Worm (Caenorhabditis elegans): Measurements from ENCODE around the gene Y17G7B.23.

Gene Y17G7B.23

ce11 chrII:11998903-11999302 is at the start of gene Y17G7B.23:
Gene Y17G7B.23 (plus strand): TSS chrII:11999203.
- no peak for TF ChIP-seq syd-9 (tag; optimal IDR thresholded peaks at IDR 0.05)

- no peak for TF ChIP-seq sdc-2 (tag; optimal IDR thresholded peaks at IDR 0.05)
- no peak for TF ChIP-seq ceh-48 (tag; optimal IDR thresholded peaks at IDR 0.05)
- TF ChIP-seq unc-86 (tag; optimal IDR thresholded peaks at IDR 0.05) = no peak
- TF ChIP-seq ets-4 (tag; optimal IDR thresholded peaks at IDR 0.05) = no peak
- no peak for TF ChIP-seq lim-6 (tag; optimal IDR thresholded peaks at IDR 0.05)
- no peak for TF ChIP-seq ref-2 (tag; optimal IDR thresholded peaks at IDR 0.05)
- TF ChIP-seq T23F11.4 (GFP tag; optimal IDR thresholded peaks at IDR 0.05) = no peak
- TF ChIP-seq pqm-1 (tag; optimal IDR thresholded peaks at IDR 0.05) = no peak
- TF ChIP-seq pat-9 (tag; optimal IDR thresholded peaks at IDR 0.05) = no peak
- TF ChIP-seq K02D7.2 (tag; optimal IDR thresholded peaks at IDR 0.05) = no peak
- TF ChIP-seq syd-9 (tag; optimal IDR thresholded peaks at IDR 0.05) = no peak
These were observed 46.0 kb upstream of the Y17G7B.23 start for ce11 chrII:11952963-11953362.

- TF ChIP-seq odd-2 (tag; optimal IDR thresholded peaks at IDR 0.05) (no peak), nhr-232 (tag; optimal IDR thresholded peaks at IDR 0.05) (no peak), dve-1 (tag; optimal IDR thresholded peaks at IDR 0.05) (no peak), zip-5 (tag; optimal IDR thresholded peaks at IDR 0.05) (no peak), ceh-6 (GFP tag; optimal IDR thresholded peaks at IDR 0.05) (no peak), sox-4 (tag; optimal IDR thresholded peaks at IDR 0.05) (no peak), unc-86 (tag; optimal IDR thresholded peaks at IDR 0.05) (no peak)
These were observed 44.8 kb upstream of the Y17G7B.23 start, which contains the start of gene W03C9.6 for ce11 chrII:11954208-11954607. Gene W03C9.6 (plus strand): TSS chrII:11954508.

ce11 chrII:11954811-11955210 is 44.2 kb upstream of the Y17G7B.23 start:
- TF ChIP-seq zip-5 (tag; optimal IDR thresholded peaks at IDR 0.05) = no peak
- peak; percentile 82 for TF ChIP-seq dve-1 (tag; optimal IDR thresholded peaks at IDR 0.05)
- no peak for TF ChIP-seq fax-1 (tag; optimal IDR thresholded peaks at IDR 0.05)

- TF ChIP-seq ceh-34 (tag; optimal IDR thresholded peaks at IDR 0.05) (peak; percentile 11), pax-1 (tag; optimal IDR thresholded peaks at IDR 0.05) (no peak), nfya-1 (tag; optimal IDR thresholded peaks at IDR 0.05) (peak; percentile 40), pha-2 (tag; optimal IDR thresholded peaks at IDR 0.05) (peak; percentile 23), ceh-18 (tag; optimal IDR thresholded peaks at IDR 0.05) (peak; percentile 44), ets-4 (tag; optimal IDR thresholded peaks at IDR 0.05) (no peak), Y22D7AL.16 (tag; optimal IDR thresholded peaks at IDR 0.05) (peak; percentile 3), sox-2 (GFP tag; IDR thresholded peaks at IDR 0.05) (peak; percentile 5; the same call in 1 of the 2 replicates), fkh-6 (tag; optimal IDR thresholded peaks at IDR 0.05) (no peak), fax-1 (tag; optimal IDR thresholded peaks at IDR 0.05) (no peak), C08G9.2 (tag; optimal IDR thresholded peaks at IDR 0.05) (peak; percentile 3), K02D7.2 (tag; optimal IDR thresholded peaks at IDR 0.05) (no peak), madf-2 (tag; optimal IDR thresholded peaks at IDR 0.05) (peak; percentile 11), ceh-6 (GFP tag; optimal IDR thresholded peaks at IDR 0.05) (peak; percentile 60), T23F11.4 (GFP tag; optimal IDR thresholded peaks at IDR 0.05) (peak; percentile 34), K09A11.1 (tag; optimal IDR thresholded peaks at IDR 0.05; ENCODE audit: insufficient read depth) (peak; percentile 36), syd-9 (tag; optimal IDR thresholded peaks at IDR 0.05) (no peak), ref-2 (tag; optimal IDR thresholded peaks at IDR 0.05) (peak; percentile 63), pag-3 (tag; optimal IDR thresholded peaks at IDR 0.05; ENCODE audit: borderline replicate concordance) (no peak), nhr-11 (tag; optimal IDR thresholded peaks at IDR 0.05) (no peak), fkh-10 (GFP tag; optimal IDR thresholded peaks at IDR 0.05) (no peak), ceh-14 (tag; optimal IDR thresholded peaks at IDR 0.05) (peak; percentile 61), ceh-19 (GFP tag; optimal IDR thresholded peaks at IDR 0.05) (peak; percentile 49), unc-86 (tag; optimal IDR thresholded peaks at IDR 0.05) (peak; percentile 39), hlh-8 (tag; optimal IDR thresholded peaks at IDR 0.05) (no peak), pros-1 (tag; optimal IDR thresholded peaks at IDR 0.05) (no peak), ceh-45 (GFP tag; IDR thresholded peaks at IDR 0.05) (no peak), unc-3 (GFP tag; conservative IDR thresholded peaks at IDR 0.05) (peak; percentile 48; the same call in 1 of the 2 replicates), unc-3 (tag; optimal IDR thresholded peaks at IDR 0.05) (no peak), mec-3 (tag; optimal IDR thresholded peaks at IDR 0.05; ENCODE audit: borderline replicate concordance) (no peak), ceh-22 (tag; optimal IDR thresholded peaks at IDR 0.05) (no peak), pqm-1 (tag; optimal IDR thresholded peaks at IDR 0.05) (no peak), sdc-2 (tag; optimal IDR thresholded peaks at IDR 0.05) (peak; percentile 45)
These were observed 40.0 kb upstream of the Y17G7B.23 start for ce11 chrII:11958793-11959574.

Data from whole organism, late embryonic.